Fruit fly (Drosophila melanogaster) whole organism, adult: ENCODE measurements around the gene Task6.
A peak's percentile ranks its signal among the peaks of the same experiment; 100 is the strongest.

Source experiments
- cic ChIP-seq: fragments of 200-800 bp; sonication (Bioruptor generic); optimal IDR thresholded peaks from 2 replicates; lab custom pipeline; 2017; ENCODE audit warnings: missing biosample characterization, mild to moderate bottlenecking, missing genetic modification characterization, moderate library complexity
- ovo ChIP-seq: fragments of 200-800 bp; sonication (Bioruptor generic); optimal IDR thresholded peaks from 2 replicates; lab custom pipeline; 2016; ENCODE audit warnings: missing biosample characterization, missing genetic modification characterization

DNA sequence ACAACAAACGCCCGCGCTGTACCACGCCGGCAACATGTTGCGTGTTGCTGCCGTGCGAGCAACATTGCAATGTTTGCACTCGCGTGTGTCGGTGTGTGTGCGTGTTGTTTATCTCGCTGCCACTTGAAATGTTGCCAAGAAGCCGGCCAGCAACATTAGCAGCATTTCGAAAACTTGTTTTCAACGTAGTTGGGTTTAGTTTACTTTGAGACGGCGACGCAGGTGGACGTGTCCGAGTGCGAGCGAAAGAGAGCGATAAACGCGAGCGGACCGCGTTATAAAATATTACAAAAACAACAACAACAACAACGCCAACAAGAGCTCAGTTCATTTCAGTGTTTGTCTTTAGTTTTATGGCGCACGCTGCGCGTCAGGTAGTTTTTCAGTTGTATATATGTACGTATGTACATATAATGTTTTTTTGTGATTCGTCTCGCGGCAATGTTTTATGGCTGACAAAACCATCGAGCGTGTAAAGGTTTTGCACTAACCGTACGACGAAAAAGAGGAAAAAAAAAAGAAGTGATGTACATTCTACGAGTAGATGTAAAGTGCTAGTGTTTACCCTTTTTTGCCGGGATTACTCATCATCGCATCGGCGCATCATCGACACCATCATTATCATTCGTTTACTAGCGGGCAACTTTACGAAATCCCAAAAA, 40.8 kb upstream of the Task6 start, which contains the start of gene kmr:
- no peak for TF ChIP-seq ovo
- peak; percentile 62 for TF ChIP-seq cic
